Worm (Caenorhabditis elegans) whole organism, mixed stage, embryonic: Measurements from ENCODE around the gene F35H8.1.

ENCODE experiments used
- lin-13 ChIP-seq: fragments of 150-350 bp; optimal IDR thresholded peaks from 2 replicates; lab custom pipeline; 2014; ENCODE audit warnings: missing biosample characterization, missing genetic modification characterization
- nhr-237 ChIP-seq: fragments of 150-350 bp; optimal IDR thresholded peaks from 2 replicates; lab custom pipeline; 2014; ENCODE audit warnings: missing biosample characterization, missing genetic modification characterization
- pha-4 ChIP-seq: fragments of 150-350 bp; optimal IDR thresholded peaks from 2 replicates; lab custom pipeline; 2018; ENCODE audit warnings: missing biosample characterization, missing genetic modification reagents, missing genetic modification characterization
- unc-62 ChIP-seq: fragments of 150-350 bp; optimal IDR thresholded peaks from 2 replicates; lab custom pipeline; 2014; ENCODE audit warnings: missing biosample characterization, missing genetic modification reagents, missing genetic modification characterization

DNA sequence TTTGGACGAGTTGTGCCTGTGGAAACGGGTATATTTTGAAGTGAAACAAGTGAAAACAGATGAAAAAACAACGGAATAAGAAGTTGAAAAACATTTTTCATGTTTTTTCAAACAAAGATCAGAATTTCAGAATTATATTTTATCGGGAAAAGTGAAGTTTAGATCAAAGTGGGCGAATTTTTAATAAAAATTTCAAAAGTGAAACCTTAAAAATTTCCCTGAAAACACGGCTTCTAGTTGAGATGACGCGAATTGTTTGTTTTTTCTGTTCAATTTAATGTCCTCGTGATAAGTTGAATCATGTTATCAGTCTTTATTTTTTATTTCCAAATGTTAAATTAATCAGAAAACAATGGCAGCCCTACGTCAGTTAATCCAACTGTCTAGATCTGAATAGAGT, 45.9 kb downstream of the F35H8.1 start, which contains the start of gene gcy-3:
- TF ChIP-seq lin-13 (tag; lab: Kevin White, UChicago): no peak
- TF ChIP-seq unc-62 (GFP tag; lab: Kevin White, UChicago): no peak
- TF ChIP-seq pha-4 (tag; lab: Kevin White, UChicago): no peak
- no peak for TF ChIP-seq nhr-237 (tag; lab: Kevin White, UChicago)
